Fruit fly (Drosophila melanogaster) whole organism, pupa: ENCODE data around the gene NELF-B.

Experiments
- CG10348 ChIP-seq: fragments of 200-800 bp; sonication (Bioruptor generic); IDR thresholded peaks from 2 replicates; pipeline ENCODE4 v1.3.6; 2022; ENCODE audit warnings: missing biosample characterization, missing genetic modification characterization
- CG12605 ChIP-seq: fragments of 200-800 bp; sonication (Bioruptor generic); IDR thresholded peaks from 2 replicates; pipeline ENCODE4 v1.3.6; 2022; ENCODE audit warnings: missing biosample characterization, missing genetic modification characterization
- CG13204 ChIP-seq: fragments of 200-800 bp; sonication (Bioruptor generic); optimal IDR thresholded peaks from 2 replicates; lab custom pipeline; 2018; ENCODE audit warnings: missing biosample characterization, mild to moderate bottlenecking, missing genetic modification characterization, moderate library complexity
- CG14655 ChIP-seq: fragments of 200-800 bp; sonication (Bioruptor generic); optimal IDR thresholded peaks from 3 replicates; lab custom pipeline; 2017; ENCODE audit warnings: mild to moderate bottlenecking, missing biosample characterization, missing genetic modification reagents, missing genetic modification characterization
- CG15710 ChIP-seq: fragments of 200-800 bp; sonication (Bioruptor generic); optimal IDR thresholded peaks from 2 replicates; lab custom pipeline; 2018; ENCODE audit warnings: missing biosample characterization, mild to moderate bottlenecking, missing genetic modification characterization, moderate library complexity
- CG17806 ChIP-seq: fragments of 200-800 bp; sonication (Bioruptor generic); optimal IDR thresholded peaks from 2 replicates; lab custom pipeline; 2018; ENCODE audit warnings: missing biosample characterization, mild to moderate bottlenecking, missing genetic modification characterization, moderate library complexity
- CG32121 ChIP-seq: fragments of 200-800 bp; sonication (Bioruptor generic); IDR thresholded peaks from 2 replicates; pipeline ENCODE4 v1.3.6; 2022; ENCODE audit warnings: missing biosample characterization, missing genetic modification characterization
- CG34367 ChIP-seq: fragments of 200-800 bp; sonication (Bioruptor generic); optimal IDR thresholded peaks from 2 replicates; lab custom pipeline; 2018; ENCODE audit warnings: missing biosample characterization, mild to moderate bottlenecking, missing genetic modification characterization
- CG4496 ChIP-seq: fragments of 200-800 bp; sonication (Bioruptor generic); IDR thresholded peaks from 3 replicates; pipeline ENCODE4 v1.3.6; 2022; ENCODE audit warnings: missing biosample characterization, missing genetic modification characterization
- CG8159 ChIP-seq: fragments of 200-800 bp; sonication (Bioruptor generic); optimal IDR thresholded peaks from 3 replicates; lab custom pipeline; 2018; ENCODE audit warnings: missing biosample characterization, mild to moderate bottlenecking, missing genetic modification characterization, moderate library complexity
- CG8301 ChIP-seq: fragments of 200-800 bp; sonication (Bioruptor generic); optimal IDR thresholded peaks from 2 replicates; lab custom pipeline; 2018; ENCODE audit warnings: missing biosample characterization, mild to moderate bottlenecking, missing genetic modification characterization
- CG9948 ChIP-seq: fragments of 200-800 bp; sonication (Bioruptor generic); optimal IDR thresholded peaks from 2 replicates; lab custom pipeline; 2018; ENCODE audit warnings: missing biosample characterization, mild to moderate bottlenecking, missing genetic modification characterization, moderate library complexity
- D1 ChIP-seq: fragments of 200-800 bp; sonication (Bioruptor generic); optimal IDR thresholded peaks from 2 replicates; lab custom pipeline; 2018; ENCODE audit warnings: missing biosample characterization, mild to moderate bottlenecking, missing genetic modification characterization, moderate library complexity
- EcR ChIP-seq: fragments of 200-800 bp; sonication (Bioruptor generic); optimal IDR thresholded peaks from 3 replicates; lab custom pipeline; 2019; ENCODE audit warnings: missing biosample characterization, missing genetic modification characterization, mild to moderate bottlenecking, moderate library complexity, missing genetic modification reagents
- Ets98B ChIP-seq: fragments of 200-800 bp; sonication (Bioruptor generic); IDR thresholded peaks from 2 replicates; pipeline ENCODE4 v1.3.6; 2022; ENCODE audit warnings: missing biosample characterization, missing genetic modification characterization
- Pif1A ChIP-seq: fragments of 200-800 bp; sonication (Bioruptor generic); optimal IDR thresholded peaks from 3 replicates; lab custom pipeline; 2016; ENCODE audit warnings: missing biosample characterization, missing genetic modification characterization
- Pif1B ChIP-seq: fragments of 200-800 bp; sonication (Bioruptor generic); optimal IDR thresholded peaks from 3 replicates; lab custom pipeline; 2016; ENCODE audit warnings: missing biosample characterization, missing genetic modification characterization
- Snoo ChIP-seq: fragments of 200-800 bp; sonication (Bioruptor generic); optimal IDR thresholded peaks from 3 replicates; lab custom pipeline; 2017; ENCODE audit warnings: missing biosample characterization, mild to moderate bottlenecking, missing genetic modification characterization, inconsistent platforms
- fd96Ca ChIP-seq: fragments of 200-800 bp; sonication (Bioruptor generic); IDR thresholded peaks from 3 replicates; pipeline ENCODE4 v1.3.6; 2022; ENCODE audit warnings: missing biosample characterization, missing genetic modification characterization
- gl ChIP-seq: fragments of 200-800 bp; sonication (Bioruptor generic); optimal IDR thresholded peaks from 2 replicates; lab custom pipeline; 2018; ENCODE audit warnings: missing biosample characterization, mild to moderate bottlenecking, missing genetic modification characterization
- rn ChIP-seq: fragments of 200-800 bp; sonication (Bioruptor generic); IDR thresholded peaks from 2 replicates; pipeline ENCODE4 v1.3.6; 2022; ENCODE audit warnings: missing biosample characterization, missing genetic modification characterization

NELF-B gene

DNA sequence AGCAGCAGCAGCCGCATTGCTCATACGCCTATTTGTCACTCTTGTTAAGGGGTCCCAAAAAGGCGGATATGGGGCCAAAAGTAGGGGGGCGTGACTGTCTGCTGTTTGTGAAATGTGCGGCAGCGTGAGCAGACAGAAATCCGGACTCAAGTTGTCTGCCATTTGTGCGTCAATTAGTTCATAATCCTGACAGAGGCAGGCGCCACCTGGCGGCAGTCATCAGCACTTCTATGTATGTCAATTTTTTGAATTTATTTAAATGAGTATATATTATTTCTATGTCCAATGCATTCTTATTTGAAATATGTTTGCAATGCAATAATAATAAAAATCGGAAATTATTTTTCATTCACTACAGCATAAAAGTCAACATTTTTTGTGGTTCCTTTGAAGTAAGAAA lies 15.9 kb upstream of the NELF-B start:
- TF ChIP-seq CG9948 (tag; lab: Kevin White, UChicago) (no peak), CG32121 (GFP tag; lab: Robert Waterston, UW) (no peak), CG12605 (GFP tag; lab: Robert Waterston, UW) (no peak), CG8301 (no peak), CG8159 (tag; lab: Kevin White, UChicago) (no peak), CG17806 (tag; lab: Kevin White, UChicago) (no peak), D1 (tag; lab: Kevin White, UChicago) (no peak), EcR (GFP tag; lab: Kevin White, UChicago) (no peak), gl (tag; lab: Kevin White, UChicago) (no peak), CG4496 (GFP tag; lab: Robert Waterston, UW) (no peak), CG10348 (GFP tag; lab: Robert Waterston, UW) (no peak), fd96Ca (GFP tag; lab: Robert Waterston, UW) (no peak)
- TF ChIP-seq, all 21 proteins: peak for 0

DNA sequence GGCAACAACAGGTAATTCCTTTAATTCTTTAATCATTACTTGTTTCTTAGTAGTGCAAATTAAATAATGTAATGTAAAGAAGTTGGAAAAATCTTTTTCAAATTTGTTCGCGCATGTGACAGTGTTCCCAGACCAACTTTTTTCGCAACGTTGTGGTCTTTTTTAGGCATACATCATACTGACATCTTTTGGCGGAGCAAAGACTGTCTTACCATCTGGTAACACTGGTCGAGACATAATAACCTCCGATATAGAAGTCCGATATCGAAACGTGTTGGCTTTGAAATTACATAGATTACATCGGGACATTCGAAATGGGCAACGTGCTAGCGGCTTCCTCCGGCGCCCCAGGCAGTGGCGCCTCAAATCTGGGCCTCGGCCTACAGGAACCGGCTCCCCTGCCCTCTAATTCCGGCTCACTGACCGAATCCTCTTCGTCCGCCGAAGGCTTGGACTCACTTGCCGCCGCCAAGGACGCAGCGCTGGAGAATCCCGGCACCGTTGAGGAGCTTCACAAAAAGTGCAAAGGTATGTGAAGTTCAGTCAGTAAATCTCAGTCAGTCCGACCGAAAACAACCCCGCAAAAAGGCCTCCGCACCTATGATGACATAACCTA lies 9.1 kb upstream of the NELF-B start:
- TF ChIP-seq Pif1B (GFP tag; lab: Kevin White, UChicago) (no peak), CG13204 (no peak), CG10348 (GFP tag; lab: Robert Waterston, UW) (no peak), D1 (tag; lab: Kevin White, UChicago) (no peak), Pif1A (GFP tag; lab: Kevin White, UChicago) (no peak), CG14655 (GFP tag; lab: Kevin White, UChicago) (no peak), Ets98B (GFP tag; lab: Robert Waterston, UW) (no peak), CG15710 (tag; lab: Kevin White, UChicago) (no peak), CG9948 (tag; lab: Kevin White, UChicago) (no peak), EcR (GFP tag; lab: Kevin White, UChicago) (no peak), CG32121 (GFP tag; lab: Robert Waterston, UW) (no peak)

DNA sequence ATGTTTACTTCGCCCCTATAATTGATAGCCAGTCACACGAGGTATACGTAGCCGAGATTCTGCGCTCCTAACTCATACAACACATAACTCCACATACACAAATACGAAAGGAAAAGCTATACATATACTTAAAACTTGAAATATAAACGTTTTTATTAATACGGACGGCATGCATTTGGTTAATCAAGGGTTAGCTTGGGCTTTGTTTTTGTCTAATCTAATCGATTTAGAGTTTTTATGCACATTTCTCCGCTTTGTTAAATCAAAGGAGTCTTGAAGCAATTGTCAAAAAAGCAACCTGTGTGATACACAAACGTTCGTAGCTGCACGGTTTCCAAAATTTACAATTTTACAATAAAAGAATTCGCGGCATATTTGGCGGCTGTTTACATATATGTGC lies 8.4 kb upstream of the NELF-B start, which contains the start of gene Tom40:
Gene Tom40 (plus strand): TSS at position 301 of the 400 bp plus-strand sequence.
- no peak for TF ChIP-seq CG34367 (tag; lab: Kevin White, UChicago)
- no peak for TF ChIP-seq CG13204
- TF ChIP-seq rn (GFP tag; lab: Robert Waterston, UW) = no peak
- no peak for TF ChIP-seq Ets98B (GFP tag; lab: Robert Waterston, UW)

DNA sequence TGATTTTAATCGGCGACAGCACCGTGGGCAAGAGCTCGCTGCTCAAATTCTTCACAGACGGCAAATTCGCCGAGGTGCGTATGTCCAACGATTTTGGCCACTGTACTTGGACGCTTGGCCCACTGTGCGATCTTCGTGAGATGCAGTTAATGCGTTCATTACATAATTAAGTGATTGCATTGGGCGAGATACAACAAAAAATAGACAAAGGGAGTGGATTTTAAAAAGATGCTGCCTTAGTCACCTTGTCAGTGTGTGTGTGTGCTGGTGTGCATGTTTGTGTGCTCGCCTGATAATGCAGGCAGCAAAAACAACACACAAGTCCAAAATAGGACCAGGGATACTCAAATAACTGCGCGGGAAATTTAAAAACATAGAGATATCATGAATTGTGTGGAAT lies 7.1 kb upstream of the NELF-B start:
- TF ChIP-seq Ets98B (GFP tag; lab: Robert Waterston, UW) = no peak
- TF ChIP-seq CG12605 (GFP tag; lab: Robert Waterston, UW) = peak; percentile 9; the same call in 1 of the 2 replicates
- no peak for TF ChIP-seq CG8301
- 0 out of 3 replicates have a peak, but pooled peaks have one; percentile 19 for TF ChIP-seq CG4496 (GFP tag; lab: Robert Waterston, UW)
- TF ChIP-seq fd96Ca (GFP tag; lab: Robert Waterston, UW) = no peak
- no peak for TF ChIP-seq CG13204
- TF ChIP-seq CG9948 (tag; lab: Kevin White, UChicago) = no peak
- TF ChIP-seq Snoo (tag; lab: Kevin White, UChicago) = no peak
- TF ChIP-seq D1 (tag; lab: Kevin White, UChicago) = no peak
- TF ChIP-seq Pif1B (GFP tag; lab: Kevin White, UChicago) = no peak
- TF ChIP-seq CG14655 (GFP tag; lab: Kevin White, UChicago) = no peak
- TF ChIP-seq CG32121 (GFP tag; lab: Robert Waterston, UW) = no peak
- no peak for TF ChIP-seq CG10348 (GFP tag; lab: Robert Waterston, UW)
- TF ChIP-seq CG34367 (tag; lab: Kevin White, UChicago) = peak; percentile 33
- TF ChIP-seq CG17806 (tag; lab: Kevin White, UChicago) = no peak
- TF ChIP-seq CG15710 (tag; lab: Kevin White, UChicago) = no peak
- TF ChIP-seq gl (tag; lab: Kevin White, UChicago) = peak; percentile 58
- TF ChIP-seq EcR (GFP tag; lab: Kevin White, UChicago) = peak; percentile 4
- no peak for TF ChIP-seq rn (GFP tag; lab: Robert Waterston, UW)
- TF ChIP-seq Pif1A (GFP tag; lab: Kevin White, UChicago) = no peak
- TF ChIP-seq CG8159 (tag; lab: Kevin White, UChicago) = no peak

DNA sequence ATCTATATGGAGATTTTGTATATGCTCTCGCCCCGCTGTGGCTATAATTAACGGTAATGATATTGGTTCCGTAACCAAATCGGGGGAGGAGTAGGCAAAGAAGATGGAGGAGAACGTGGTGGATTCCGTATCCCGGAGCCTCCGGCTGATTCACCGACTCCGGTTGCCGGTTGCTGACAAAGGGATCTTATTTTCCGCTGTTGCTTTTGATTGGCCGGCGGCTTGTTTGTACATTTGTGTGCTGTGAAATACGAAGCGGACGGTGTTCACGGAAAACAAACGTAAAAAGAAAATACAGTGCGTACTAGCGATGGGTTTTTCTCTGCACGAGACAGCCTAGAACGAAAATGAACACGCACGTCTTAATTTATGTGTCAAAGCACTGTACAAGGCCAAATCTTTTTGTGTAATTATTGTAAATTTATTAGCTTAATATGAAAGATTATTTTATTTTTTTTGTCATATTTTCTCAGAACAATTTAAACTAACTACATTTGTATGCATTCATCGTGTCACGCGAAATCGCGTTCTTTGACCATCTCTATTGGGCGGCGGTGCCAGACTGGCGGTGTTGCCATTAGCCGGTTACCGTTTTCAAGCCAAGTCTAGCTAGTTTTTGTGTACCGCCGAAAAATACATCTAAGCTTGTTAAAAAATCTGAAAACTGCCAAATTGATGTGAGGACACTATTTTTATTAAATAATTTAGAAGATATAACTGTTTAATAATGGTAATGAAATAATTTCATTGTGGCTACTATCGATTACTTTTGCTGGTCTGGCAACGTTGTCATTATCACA lies 6.2 kb upstream of the NELF-B start, which contains the start of the genes Pdp and Rab39:
Gene Pdp (minus strand): TSS at position 521 of the 800 bp plus-strand sequence.
Gene Rab39 (plus strand): TSS at position 793 of the 800 bp plus-strand sequence.
- TF ChIP-seq EcR (GFP tag; lab: Kevin White, UChicago) (no peak), CG34367 (tag; lab: Kevin White, UChicago) (peak; percentile 56), CG12605 (GFP tag; lab: Robert Waterston, UW) (no peak), rn (GFP tag; lab: Robert Waterston, UW) (peak; percentile 25; the same call in 1 of the 2 replicates), Pif1A (GFP tag; lab: Kevin White, UChicago) (peak; percentile 70), CG13204 (no peak), CG17806 (tag; lab: Kevin White, UChicago) (peak; percentile 33), Snoo (tag; lab: Kevin White, UChicago) (peak; percentile 70), CG4496 (GFP tag; lab: Robert Waterston, UW) (peak; percentile 67; the same call in 1 of the 3 replicates), CG8301 (peak; percentile 45), CG14655 (GFP tag; lab: Kevin White, UChicago) (no peak), CG10348 (GFP tag; lab: Robert Waterston, UW) (peak; percentile 60; the same call in 1 of the 2 replicates), CG8159 (tag; lab: Kevin White, UChicago) (peak; percentile 67), Pif1B (GFP tag; lab: Kevin White, UChicago) (peak; percentile 43), Ets98B (GFP tag; lab: Robert Waterston, UW) (peak; percentile 68), CG32121 (GFP tag; lab: Robert Waterston, UW) (peak; percentile 69; the same call in 1 of the 2 replicates), fd96Ca (GFP tag; lab: Robert Waterston, UW) (peak; percentile 81), D1 (tag; lab: Kevin White, UChicago) (no peak), gl (tag; lab: Kevin White, UChicago) (no peak), CG15710 (tag; lab: Kevin White, UChicago) (peak; percentile 76), CG9948 (tag; lab: Kevin White, UChicago) (peak; percentile 57)
